Fruit fly (Drosophila melanogaster) whole organism: ENCODE results near the gene CG42704.

Source experiments
- CG8478 ChIP-seq: fragments of >200 bp; optimal IDR thresholded peaks from 2 replicates; lab custom pipeline; 2018; ENCODE audit warnings: inconsistent platforms
- Dll ChIP-seq: fragments of >200 bp; optimal IDR thresholded peaks from 2 replicates; lab custom pipeline; 2017
- pan ChIP-seq: fragments of >200 bp; optimal IDR thresholded peaks from 2 replicates; lab custom pipeline; 2017
- usp ChIP-seq: fragments of >200 bp; optimal IDR thresholded peaks from 2 replicates; lab custom pipeline; 2017; ENCODE audit warnings: missing biosample characterization, missing genetic modification characterization, mixed read lengths

DNA sequence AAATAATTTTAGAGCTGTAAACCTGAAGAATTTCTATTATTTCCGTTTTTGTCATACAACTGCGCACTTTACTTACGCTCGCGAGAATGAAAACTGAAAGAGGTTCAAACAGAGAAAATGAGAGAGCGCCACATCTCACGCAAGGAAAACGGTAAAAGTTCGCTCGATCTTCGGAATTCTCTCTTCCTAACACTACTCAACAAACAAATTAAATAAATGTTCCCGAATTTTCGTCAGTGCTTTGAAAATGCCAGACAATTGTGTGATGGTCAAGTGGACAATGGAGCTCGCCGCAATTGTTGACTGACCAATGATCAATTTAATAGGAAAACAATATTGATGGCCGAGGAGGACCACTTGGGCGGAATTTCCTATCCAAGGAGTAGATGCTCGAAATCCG, 6.8 kb upstream of the CG42704 start, which contains the start of gene CG1677:
- TF ChIP-seq CG8478 (lab: Kevin White, UChicago) (no peak), usp (no peak), pan (lab: Kevin White, UChicago) (no peak), Dll (no peak)
